Worm (Caenorhabditis elegans) whole organism, late embryonic: Measurements from ENCODE around the gene Y39F10A.1.

Source experiments
- dmd-4 ChIP-seq: sonication (generic microtip); optimal IDR thresholded peaks from 2 replicates; lab custom pipeline; 2016; ENCODE audit warnings: borderline replicate concordance, missing genetic modification characterization, missing compliant biosample characterization
- sdc-2 ChIP-seq: sonication (generic microtip); optimal IDR thresholded peaks from 2 replicates; lab custom pipeline; 2016; ENCODE audit warnings: missing genotype, missing genetic modification characterization, missing compliant biosample characterization

ce11 chrII:754971-755370, 20.2 kb upstream of the Y39F10A.1 start:
- TF ChIP-seq dmd-4 (tag; lab: Kevin White, UChicago), result no peak
- no peak for TF ChIP-seq sdc-2 (tag; lab: Kevin White, UChicago)
